Worm (Caenorhabditis elegans): ENCODE data around the gene srbc-19.

The srbc-19 gene

DNA sequence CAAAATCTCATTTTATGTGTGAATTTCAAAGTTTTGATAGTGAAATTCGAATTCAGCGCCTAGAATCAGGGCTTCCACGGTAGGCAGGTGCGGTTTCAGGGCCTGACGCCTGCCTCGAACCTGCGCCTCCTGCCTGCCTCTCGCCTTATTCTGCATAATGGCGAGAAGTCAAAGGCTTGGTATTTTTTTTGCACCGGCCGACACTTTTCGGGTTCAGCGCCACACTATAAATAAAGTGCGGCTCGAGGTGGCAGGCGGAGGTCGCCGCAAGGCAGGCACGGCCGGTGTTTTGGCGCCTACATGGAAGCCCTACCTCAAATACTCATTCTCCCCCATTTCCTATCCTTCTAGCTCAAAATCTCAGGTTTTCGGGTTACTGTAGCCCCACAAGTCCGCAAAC is 33.8 kb upstream of the srbc-19 start:
- TF ChIP-seq mdl-1 (tag; optimal IDR thresholded peaks at IDR 0.05) (no peak), efl-3 (GFP tag; optimal IDR thresholded peaks at IDR 0.05) (no peak), lsy-2 (tag; optimal IDR thresholded peaks at IDR 0.05) (no peak), irx-1 (tag; optimal IDR thresholded peaks at IDR 0.05) (no peak), nhr-47 (tag; optimal IDR thresholded peaks at IDR 0.05) (no peak), ama-1 (optimal IDR thresholded peaks at IDR 0.05) (no peak), lin-14 (GFP tag; optimal IDR thresholded peaks at IDR 0.05) (no peak), nhr-76 (tag; optimal IDR thresholded peaks at IDR 0.05) (no peak), snpc-4 (tag; optimal IDR thresholded peaks at IDR 0.05) (no peak), nhr-84 (tag; optimal IDR thresholded peaks at IDR 0.05) (no peak)

ce11 chrV:2199594-2199993 is 33.0 kb upstream of the srbc-19 start:
- no peak for TF ChIP-seq C04F5.9 (tag; optimal IDR thresholded peaks at IDR 0.05)
- peak; percentile 26 for TF ChIP-seq snpc-4 (tag; optimal IDR thresholded peaks at IDR 0.05)

ce11 chrV:2192117-2192516 is 25.5 kb upstream of the srbc-19 start, which contains the start of gene nhr-13:
nhr-13 (plus strand) TSS chrV:2192485.
- no peak for TF ChIP-seq zip-4 (GFP tag; optimal IDR thresholded peaks at IDR 0.05)
- no peak for TF ChIP-seq nhr-237 (tag; optimal IDR thresholded peaks at IDR 0.05)
- peak; percentile 18 for TF ChIP-seq rnt-1 (tag; optimal IDR thresholded peaks at IDR 0.05)
- TF ChIP-seq ceh-88 (GFP tag; IDR thresholded peaks at IDR 0.05): no peak
- no peak for TF ChIP-seq tlp-1 (tag; optimal IDR thresholded peaks at IDR 0.05)
- no peak for TF ChIP-seq ama-1 (optimal IDR thresholded peaks at IDR 0.05)
- no peak for TF ChIP-seq nhr-47 (tag; optimal IDR thresholded peaks at IDR 0.05)
- TF ChIP-seq lsy-2 (tag; optimal IDR thresholded peaks at IDR 0.05): no peak
- TF ChIP-seq fkh-4 (tag; optimal IDR thresholded peaks at IDR 0.05; ENCODE audit: borderline replicate concordance): no peak
- TF ChIP-seq ztf-11 (tag; optimal IDR thresholded peaks at IDR 0.05): no peak
- no peak for TF ChIP-seq tbx-2 (tag; optimal IDR thresholded peaks at IDR 0.05)
- TF ChIP-seq skn-1 (tag; optimal IDR thresholded peaks at IDR 0.05): no peak
- peak; percentile 50 for TF ChIP-seq elt-2 (tag; optimal IDR thresholded peaks at IDR 0.05)
- TF ChIP-seq nhr-20 (tag; optimal IDR thresholded peaks at IDR 0.05): peak; percentile 85
- no peak for TF ChIP-seq fkh-10 (GFP tag; optimal IDR thresholded peaks at IDR 0.05)
- no peak for TF ChIP-seq fkh-8 (tag; optimal IDR thresholded peaks at IDR 0.05)
- no peak for TF ChIP-seq unc-98 (GFP tag; IDR thresholded peaks at IDR 0.05)
- no peak for TF ChIP-seq egl-27 (tag; optimal IDR thresholded peaks at IDR 0.05)
- no peak for TF ChIP-seq Y116A8C.19 (tag; optimal IDR thresholded peaks at IDR 0.05; ENCODE audit: borderline replicate concordance)
- no peak for TF ChIP-seq ces-1 (GFP tag; optimal IDR thresholded peaks at IDR 0.05)
- TF ChIP-seq lir-3 (tag; optimal IDR thresholded peaks at IDR 0.05; ENCODE audit: poor library complexity): no peak
- TF ChIP-seq grh-1 (GFP tag; IDR thresholded peaks at IDR 0.05): no peak
- no peak for TF ChIP-seq unc-86 (tag; optimal IDR thresholded peaks at IDR 0.05)
- peak; percentile 64 for TF ChIP-seq dsc-1 (tag; optimal IDR thresholded peaks at IDR 0.05)
- no peak for TF ChIP-seq nhr-19 (GFP tag; conservative IDR thresholded peaks at IDR 0.05)
- no peak for TF ChIP-seq jun-1 (tag; optimal IDR thresholded peaks at IDR 0.05)
- TF ChIP-seq nhr-12 (tag; optimal IDR thresholded peaks at IDR 0.05): no peak
- TF ChIP-seq sptf-1 (tag; optimal IDR thresholded peaks at IDR 0.05): no peak
- peak in 1 of 2 experiments; percentile 17 for TF ChIP-seq efl-1 (optimal IDR thresholded peaks at IDR 0.05)
- peak in 1 of 2 experiments; percentile 50 for TF ChIP-seq efl-1 (GFP tag; optimal IDR thresholded peaks at IDR 0.05 in 1 of 2)
- TF ChIP-seq elt-3 (tag; optimal IDR thresholded peaks at IDR 0.05): no peak
- no peak for TF ChIP-seq lin-13 (GFP tag; optimal IDR thresholded peaks at IDR 0.05)
- no peak for TF ChIP-seq ceh-90 (tag; optimal IDR thresholded peaks at IDR 0.05)
- TF ChIP-seq lin-35 (GFP tag; optimal IDR thresholded peaks at IDR 0.05): peak in 1 of 2 experiments; percentile 36
- no peak for TF ChIP-seq aly-2 (tag; optimal IDR thresholded peaks at IDR 0.05)
- TF ChIP-seq zag-1 (tag; optimal IDR thresholded peaks at IDR 0.05): no peak
- TF ChIP-seq nhr-90 (tag; optimal IDR thresholded peaks at IDR 0.05; ENCODE audit: poor library complexity): peak; percentile 17
- no peak for TF ChIP-seq alr-1 (tag; optimal IDR thresholded peaks at IDR 0.05; ENCODE audit: borderline replicate concordance)
- TF ChIP-seq egl-13 (tag; optimal IDR thresholded peaks at IDR 0.05): no peak
- TF ChIP-seq snu-23 (GFP tag; optimal IDR thresholded peaks at IDR 0.05): peak; percentile 30
- TF ChIP-seq C04F5.9 (tag; optimal IDR thresholded peaks at IDR 0.05): no peak
- no peak for TF ChIP-seq lin-39 (tag; optimal IDR thresholded peaks at IDR 0.05)
- no peak for TF ChIP-seq unc-130 (tag; optimal IDR thresholded peaks at IDR 0.05)
- no peak for TF ChIP-seq lin-14 (GFP tag; optimal IDR thresholded peaks at IDR 0.05)

Data from whole organism, L1 larva.